Worm (Caenorhabditis elegans) whole organism, L4/young adult: ENCODE measurements around the gene srj-53.

Experiments
- W03F9.2 ChIP-seq: fragments of 150-350 bp; optimal IDR thresholded peaks from 2 replicates; lab custom pipeline; 2014; ENCODE audit warnings: missing biosample characterization, missing genetic modification characterization
- dao-5 ChIP-seq: sonication (generic microtip); optimal IDR thresholded peaks from 2 replicates; lab custom pipeline; 2016; ENCODE audit warnings: missing genotype, missing genetic modification characterization, moderate library complexity, missing compliant biosample characterization
- him-1 ChIP-seq: sonication (generic microtip); optimal IDR thresholded peaks from 2 replicates; lab custom pipeline; 2016; ENCODE audit warnings: missing genotype, missing genetic modification reagents, missing genetic modification characterization, missing compliant biosample characterization

- TF ChIP-seq him-1 (tag; lab: Kevin White, UChicago), result no peak
- no peak for TF ChIP-seq dao-5 (tag; lab: Kevin White, UChicago)
- no peak for TF ChIP-seq W03F9.2 (tag; lab: Kevin White, UChicago)
These were observed 38.7 kb downstream of the srj-53 start, which contains the start of gene srh-245 for ce11 chrV:655823-656222.
